Worm (Caenorhabditis elegans): ENCODE measurements around the gene T02C12.5.
A peak's percentile ranks its signal among the peaks of the same experiment; 100 is the strongest.

T02C12.5 gene

DNA sequence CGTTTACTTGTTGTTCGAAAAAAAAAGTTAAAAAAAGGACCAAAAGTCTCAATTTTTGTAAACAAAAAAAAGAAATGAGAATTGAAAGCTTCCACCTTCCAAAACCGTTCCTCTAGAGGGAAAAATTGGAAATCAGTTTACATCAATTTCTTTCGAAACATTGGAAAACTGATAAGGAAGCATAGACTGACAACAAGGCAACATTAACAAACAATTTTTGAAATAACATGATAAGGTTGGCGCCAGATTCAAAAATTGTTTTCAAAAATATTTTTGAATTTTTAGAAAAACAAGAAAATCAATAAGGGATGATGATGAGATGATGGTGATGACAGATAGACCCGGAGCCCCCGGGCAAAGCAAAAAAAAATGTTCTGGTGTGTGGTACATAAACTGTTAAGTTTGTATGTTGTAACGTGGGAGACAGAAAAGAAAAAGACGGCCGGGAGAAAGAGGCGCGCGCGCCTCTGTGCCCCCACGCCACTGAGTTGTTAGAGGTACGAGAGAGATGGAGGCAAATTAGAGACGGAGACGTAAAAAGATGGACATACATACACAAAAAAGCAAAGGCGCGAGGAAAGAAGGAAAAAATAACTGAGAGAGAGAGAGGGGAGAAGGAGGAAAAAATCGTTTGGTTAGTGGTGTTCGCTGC lies 47.9 kb downstream of the T02C12.5 start (continued):
- TF ChIP-seq lsy-2 (tag; optimal IDR thresholded peaks at IDR 0.05) = peak; percentile 46 to 61
- TF ChIP-seq fos-1 (tag; optimal IDR thresholded peaks at IDR 0.05) = no peak

DNA sequence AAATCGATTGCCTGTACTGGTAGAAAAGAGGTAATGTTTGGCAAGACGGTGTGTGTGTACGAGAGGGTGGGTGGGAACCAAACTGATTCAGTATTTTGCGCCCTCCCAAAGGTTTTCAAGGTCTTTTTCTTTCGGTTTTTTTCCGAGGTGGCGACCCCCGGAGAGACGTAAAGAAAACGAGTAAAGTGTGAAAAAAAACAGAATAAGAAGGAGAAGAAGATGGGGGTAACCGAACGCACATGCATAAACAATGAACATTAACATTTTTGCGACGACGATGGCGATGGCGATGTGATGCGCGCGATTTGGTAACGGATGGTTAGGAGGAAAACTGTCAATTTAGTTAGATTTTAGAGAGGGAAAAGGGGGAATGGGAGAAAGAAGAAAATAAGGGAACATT lies 49.5 kb downstream of the T02C12.5 start:
- no peak for TF ChIP-seq unc-130 (tag; optimal IDR thresholded peaks at IDR 0.05)
- TF ChIP-seq efl-1 (optimal IDR thresholded peaks at IDR 0.05) = no peak
- TF ChIP-seq efl-1 (GFP tag; optimal IDR thresholded peaks at IDR 0.05 in 1 of 2) = peak in 1 of 2 experiments; percentile 53
- TF ChIP-seq ama-1 (optimal IDR thresholded peaks at IDR 0.05) = no peak
- TF ChIP-seq unc-86 (tag; optimal IDR thresholded peaks at IDR 0.05) = no peak
- TF ChIP-seq C04F5.9 (tag; optimal IDR thresholded peaks at IDR 0.05) = no peak
- peak; percentile 22 for TF ChIP-seq mep-1 (tag; optimal IDR thresholded peaks at IDR 0.05)
- TF ChIP-seq mdl-1 (tag; optimal IDR thresholded peaks at IDR 0.05) = no peak
- TF ChIP-seq lin-15B (tag; optimal IDR thresholded peaks at IDR 0.05) = no peak
- no peak for TF ChIP-seq C34B4.2 (tag; optimal IDR thresholded peaks at IDR 0.05)
- no peak for TF ChIP-seq fkh-8 (tag; optimal IDR thresholded peaks at IDR 0.05)
- no peak for TF ChIP-seq egl-13 (tag; optimal IDR thresholded peaks at IDR 0.05)
- TF ChIP-seq nhr-12 (tag; optimal IDR thresholded peaks at IDR 0.05) = no peak
- no peak for TF ChIP-seq tbx-2 (tag; optimal IDR thresholded peaks at IDR 0.05)
- TF ChIP-seq snpc-4 (tag; optimal IDR thresholded peaks at IDR 0.05) = no peak
- no peak for TF ChIP-seq elt-2 (tag; optimal IDR thresholded peaks at IDR 0.05)
- no peak for TF ChIP-seq ztf-4 (tag; optimal IDR thresholded peaks at IDR 0.05)
- no peak for TF ChIP-seq vab-15 (tag; optimal IDR thresholded peaks at IDR 0.05)
- no peak for TF ChIP-seq F16B12.6 (tag; optimal IDR thresholded peaks at IDR 0.05)
- TF ChIP-seq lin-14 (GFP tag; optimal IDR thresholded peaks at IDR 0.05) = peak; percentile 80
- TF ChIP-seq pax-3 (tag; optimal IDR thresholded peaks at IDR 0.05) = no peak
- TF ChIP-seq grh-1 (GFP tag; IDR thresholded peaks at IDR 0.05) = no peak
- TF ChIP-seq mab-9 (GFP tag; IDR thresholded peaks at IDR 0.05) = no peak
- no peak for TF ChIP-seq elt-3 (tag; optimal IDR thresholded peaks at IDR 0.05)
- peak in 1 of 2 experiments; percentile 9 for TF ChIP-seq lin-35 (GFP tag; optimal IDR thresholded peaks at IDR 0.05)
- TF ChIP-seq nhr-20 (tag; optimal IDR thresholded peaks at IDR 0.05) = peak; percentile 10
- TF ChIP-seq C16A3.4 (tag; optimal IDR thresholded peaks at IDR 0.05) = no peak
- TF ChIP-seq egl-27 (tag; optimal IDR thresholded peaks at IDR 0.05) = no peak
- no peak for TF ChIP-seq aly-2 (tag; optimal IDR thresholded peaks at IDR 0.05)
- no peak for TF ChIP-seq irx-1 (tag; optimal IDR thresholded peaks at IDR 0.05)
- TF ChIP-seq lin-13 (GFP tag; optimal IDR thresholded peaks at IDR 0.05) = no peak
- peak; percentile 2 for TF ChIP-seq nhr-71 (tag; optimal IDR thresholded peaks at IDR 0.05)
- no peak for TF ChIP-seq ceh-82 (tag; optimal IDR thresholded peaks at IDR 0.05)
- TF ChIP-seq blmp-1 (tag; optimal IDR thresholded peaks at IDR 0.05) = peak; percentile 37
- TF ChIP-seq ceh-63 (GFP tag; optimal IDR thresholded peaks at IDR 0.05) = no peak
- no peak for TF ChIP-seq unc-98 (GFP tag; IDR thresholded peaks at IDR 0.05)

- TF ChIP-seq nhr-84 (tag; optimal IDR thresholded peaks at IDR 0.05) (no peak), mef-2 (tag; optimal IDR thresholded peaks at IDR 0.05) (no peak), nhr-77 (tag; optimal IDR thresholded peaks at IDR 0.05) (no peak), mdl-1 (tag; optimal IDR thresholded peaks at IDR 0.05) (peak in 1 of 2 experiments; percentile 5), egl-27 (tag; optimal IDR thresholded peaks at IDR 0.05) (no peak), ets-5 (GFP tag; IDR thresholded peaks at IDR 0.05) (no peak), lin-35 (GFP tag; optimal IDR thresholded peaks at IDR 0.05) (peak in 1 of 2 experiments; percentile 23), mab-9 (GFP tag; IDR thresholded peaks at IDR 0.05) (no peak)
Measured at ce11 chrIII:3976992-3977391, 51.0 kb downstream of the T02C12.5 start.
